Worm (Caenorhabditis elegans) whole organism, L2 larva: ENCODE measurements around the gene snt-6.

ENCODE experiments used
- F13H6.1 ChIP-seq: sonication (generic microtip); optimal IDR thresholded peaks from 2 replicates; lab custom pipeline; 2016; ENCODE audit warnings: missing genetic modification characterization, missing compliant biosample characterization
- Y55F3AM.14 ChIP-seq: fragments of 200-800 bp; sonication (Bioruptor generic); optimal IDR thresholded peaks from 2 replicates; lab custom pipeline; 2018; ENCODE audit warnings: mild to moderate bottlenecking, missing genetic modification characterization, missing compliant biosample characterization
- ZK546.5 ChIP-seq: sonication (generic microtip); optimal IDR thresholded peaks from 2 replicates; lab custom pipeline; 2017; ENCODE audit warnings: missing biosample characterization, missing genetic modification characterization
- alr-1 ChIP-seq: fragments of 150-350 bp; optimal IDR thresholded peaks from 2 replicates; lab custom pipeline; 2014; ENCODE audit warnings: missing biosample characterization, missing genetic modification characterization
- aly-2 ChIP-seq: fragments of 150-350 bp; optimal IDR thresholded peaks from 2 replicates; lab custom pipeline; 2014; ENCODE audit warnings: missing biosample characterization, missing genetic modification characterization
- ama-1 ChIP-seq: fragments of 150-350 bp; optimal IDR thresholded peaks from 2 replicates; lab custom pipeline; 2018; ENCODE audit warnings: inconsistent platforms
- blmp-1 ChIP-seq: sonication (generic microtip); optimal IDR thresholded peaks from 2 replicates; lab custom pipeline; 2017; ENCODE audit warnings: missing genetic modification characterization, mild to moderate bottlenecking, missing compliant biosample characterization, antibody characterized with exemption, moderate library complexity; ENCODE audit not compliant: insufficient read depth
- ceh-16 ChIP-seq: fragments of 150-350 bp; optimal IDR thresholded peaks from 2 replicates; lab custom pipeline; 2014; ENCODE audit warnings: missing biosample characterization, missing genetic modification characterization
- ceh-82 ChIP-seq: fragments of 150-350 bp; optimal IDR thresholded peaks from 2 replicates; lab custom pipeline; 2014; ENCODE audit warnings: missing biosample characterization, missing genetic modification characterization
- crh-2 ChIP-seq: sonication (generic microtip); optimal IDR thresholded peaks from 2 replicates; lab custom pipeline; 2017; ENCODE audit warnings: missing biosample characterization, missing genetic modification characterization
- dmd-4 ChIP-seq: sonication (generic microtip); optimal IDR thresholded peaks from 2 replicates; lab custom pipeline; 2017; ENCODE audit warnings: missing biosample characterization, missing genetic modification characterization
- egl-27 ChIP-seq: sonication (generic microtip); optimal IDR thresholded peaks from 3 replicates; lab custom pipeline; 2017; ENCODE audit warnings: missing biosample characterization, missing genetic modification reagents, missing genetic modification characterization
- elt-1 ChIP-seq: fragments of 150-350 bp; optimal IDR thresholded peaks from 2 replicates; lab custom pipeline; 2014; ENCODE audit warnings: missing biosample characterization, missing genetic modification characterization
- fos-1 ChIP-seq: fragments of 150-350 bp; optimal IDR thresholded peaks from 2 replicates; lab custom pipeline; 2014; ENCODE audit warnings: missing biosample characterization, missing genetic modification characterization
- gmeb-1 ChIP-seq: fragments of 150-350 bp; optimal IDR thresholded peaks from 2 replicates; lab custom pipeline; 2014; ENCODE audit warnings: missing biosample characterization, missing genetic modification characterization
- lin-11 ChIP-seq: fragments of 150-350 bp; sonication (generic microtip); optimal IDR thresholded peaks from 2 replicates; lab custom pipeline; 2014; ENCODE audit warnings: missing biosample characterization, missing genetic modification characterization, inconsistent platforms, mixed read lengths
- lsy-2 ChIP-seq, 2 experiments: fragments of 150-350 bp in 1 of 2; sonication (generic microtip) in 1 of 2; optimal IDR thresholded peaks; 2 replicates each; lab custom pipeline; 2014 to 2017; ENCODE audit warnings: missing biosample characterization in 2 of 2, missing genetic modification characterization in 2 of 2
- mab-5 ChIP-seq: fragments of 150-350 bp; optimal IDR thresholded peaks from 2 replicates; lab custom pipeline; 2014; ENCODE audit warnings: missing biosample characterization, missing genetic modification characterization
- mdl-1 ChIP-seq, 2 experiments: fragments of 150-350 bp in 1 of 2; sonication (generic microtip) in 1 of 2; optimal IDR thresholded peaks; 2 replicates each; lab custom pipeline; 2017; ENCODE audit warnings: missing biosample characterization in 2 of 2, missing genetic modification characterization in 2 of 2
- nhr-10 ChIP-seq: sonication (generic microtip); optimal IDR thresholded peaks from 2 replicates; lab custom pipeline; 2017; ENCODE audit warnings: missing biosample characterization, missing genetic modification characterization
- nhr-11 ChIP-seq: fragments of 150-350 bp; optimal IDR thresholded peaks from 2 replicates; lab custom pipeline; 2014; ENCODE audit warnings: missing biosample characterization, missing genetic modification characterization
- nhr-129 ChIP-seq: fragments of 150-350 bp; optimal IDR thresholded peaks from 2 replicates; lab custom pipeline; 2014; ENCODE audit warnings: missing biosample characterization, missing genetic modification characterization
- nhr-23 ChIP-seq: fragments of 150-350 bp; optimal IDR thresholded peaks from 2 replicates; lab custom pipeline; 2014; ENCODE audit warnings: missing biosample characterization, missing genetic modification reagents, missing genetic modification characterization
- nhr-237 ChIP-seq: fragments of 150-350 bp; optimal IDR thresholded peaks from 2 replicates; lab custom pipeline; 2014; ENCODE audit warnings: missing biosample characterization, missing genetic modification characterization
- nhr-25 ChIP-seq: fragments of 150-350 bp; sonication (generic microtip); optimal IDR thresholded peaks from 3 replicates; lab custom pipeline; 2014; ENCODE audit warnings: missing biosample characterization, missing genetic modification characterization
- nhr-6 ChIP-seq: fragments of 150-350 bp; optimal IDR thresholded peaks from 2 replicates; lab custom pipeline; 2014; ENCODE audit warnings: missing biosample characterization, missing genetic modification characterization
- nhr-77 ChIP-seq: fragments of 150-350 bp; optimal IDR thresholded peaks from 2 replicates; lab custom pipeline; 2014; ENCODE audit warnings: missing biosample characterization, missing genetic modification characterization
- peb-1 ChIP-seq: fragments of 150-350 bp; optimal IDR thresholded peaks from 2 replicates; lab custom pipeline; 2014; ENCODE audit warnings: missing biosample characterization, missing genetic modification characterization
- sem-4 ChIP-seq: fragments of 150-350 bp; optimal IDR thresholded peaks from 2 replicates; lab custom pipeline; 2014; ENCODE audit warnings: missing biosample characterization, missing genetic modification reagents, missing genetic modification characterization
- skn-1 ChIP-seq: sonication (generic microtip); optimal IDR thresholded peaks from 2 replicates; lab custom pipeline; 2017; ENCODE audit warnings: missing biosample characterization, missing genetic modification characterization
- sma-3 ChIP-seq: sonication (generic microtip); optimal IDR thresholded peaks from 2 replicates; lab custom pipeline; 2016; ENCODE audit warnings: missing genetic modification reagents, missing genetic modification characterization, missing compliant biosample characterization
- unc-39 ChIP-seq: fragments of 150-350 bp; optimal IDR thresholded peaks from 2 replicates; lab custom pipeline; 2014; ENCODE audit warnings: missing biosample characterization, missing genetic modification characterization
- unc-55 ChIP-seq: fragments of 150-350 bp; sonication (generic microtip); optimal IDR thresholded peaks from 3 replicates; lab custom pipeline; 2014; ENCODE audit warnings: missing biosample characterization, missing genetic modification reagents, missing genetic modification characterization
- unc-62 ChIP-seq: fragments of 150-350 bp; optimal IDR thresholded peaks from 2 replicates; lab custom pipeline; 2014; ENCODE audit warnings: missing biosample characterization, missing genetic modification reagents, missing genetic modification characterization
- zag-1 ChIP-seq: fragments of 150-350 bp; optimal IDR thresholded peaks from 2 replicates; lab custom pipeline; 2014; ENCODE audit warnings: missing biosample characterization, missing genetic modification characterization
- ztf-1 ChIP-seq: fragments of 200-800 bp; sonication (Bioruptor generic); conservative IDR thresholded peaks from 2 replicates; pipeline ENCODE4 v1.3.6; 2022; ENCODE audit warnings: missing genetic modification characterization, missing compliant biosample characterization
- ztf-11 ChIP-seq: sonication (generic microtip); optimal IDR thresholded peaks from 2 replicates; lab custom pipeline; 2017; ENCODE audit warnings: missing biosample characterization, missing genetic modification characterization
- ztf-4 ChIP-seq: fragments of 150-350 bp; optimal IDR thresholded peaks from 2 replicates; lab custom pipeline; 2014; ENCODE audit warnings: missing biosample characterization, missing genetic modification characterization

Gene snt-6

DNA sequence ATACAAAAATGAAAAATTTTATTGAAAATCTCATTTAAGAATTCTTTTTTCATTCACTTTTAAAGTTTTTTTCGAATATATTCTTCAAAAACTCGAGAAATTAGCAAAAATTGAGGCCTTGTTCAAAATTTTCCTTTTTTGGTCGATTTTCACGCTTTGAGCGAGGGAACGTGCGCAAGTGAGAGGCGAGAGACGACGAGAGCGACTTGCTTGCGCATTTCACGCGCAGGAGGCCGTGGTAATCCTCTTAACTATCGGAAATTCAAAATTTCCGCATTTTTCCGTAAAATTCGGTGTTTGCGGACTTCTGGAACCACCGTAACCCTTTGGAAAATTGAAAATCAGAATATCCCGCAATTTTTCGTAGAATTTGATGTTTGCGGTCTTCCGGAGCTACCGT is 20.1 kb downstream of the snt-6 start:
- TF ChIP-seq lsy-2 (tag; optimal IDR thresholded peaks at IDR 0.05; lab: Kevin White, UChicago) (peak in 1 of 2 experiments; percentile 17), ztf-4 (no peak)

DNA sequence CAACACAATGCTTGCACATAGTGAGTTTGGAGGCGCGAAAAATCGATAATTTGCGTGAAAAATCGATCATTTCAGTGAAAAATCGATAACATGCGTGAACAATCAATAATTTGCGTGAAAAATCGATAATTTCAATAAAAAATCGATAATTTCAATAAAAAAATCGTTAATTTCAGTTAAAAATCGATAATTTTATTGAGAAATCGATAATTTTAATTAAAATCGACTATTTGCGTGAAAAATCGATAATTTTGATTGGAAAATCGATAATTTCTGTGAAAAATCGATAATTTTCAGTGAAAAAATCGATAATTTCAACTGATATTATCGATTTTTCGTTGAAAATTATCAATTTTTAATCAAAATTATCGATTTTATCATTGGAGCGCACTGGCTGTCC is 26.0 kb downstream of the snt-6 start:
- TF ChIP-seq nhr-11 (tag; lab: Kevin White, UChicago) (no peak), skn-1 (tag; lab: Kevin White, UChicago) (no peak), ztf-11 (tag; lab: Kevin White, UChicago) (no peak), crh-2 (no peak), nhr-129 (tag; lab: Kevin White, UChicago) (no peak), sma-3 (no peak), mab-5 (tag; lab: Kevin White, UChicago) (no peak), zag-1 (tag; lab: Kevin White, UChicago) (no peak), nhr-10 (tag; lab: Kevin White, UChicago) (no peak), alr-1 (no peak), ama-1 (no peak), fos-1 (tag; lab: Kevin White, UChicago) (no peak), F13H6.1 (tag; lab: Kevin White, UChicago) (no peak), peb-1 (tag; lab: Kevin White, UChicago) (no peak), nhr-6 (tag; lab: Kevin White, UChicago) (no peak), ceh-82 (tag; lab: Kevin White, UChicago) (no peak), Y55F3AM.14 (GFP tag; lab: Kevin White, UChicago) (no peak), sem-4 (tag; lab: Kevin White, UChicago) (no peak)

DNA sequence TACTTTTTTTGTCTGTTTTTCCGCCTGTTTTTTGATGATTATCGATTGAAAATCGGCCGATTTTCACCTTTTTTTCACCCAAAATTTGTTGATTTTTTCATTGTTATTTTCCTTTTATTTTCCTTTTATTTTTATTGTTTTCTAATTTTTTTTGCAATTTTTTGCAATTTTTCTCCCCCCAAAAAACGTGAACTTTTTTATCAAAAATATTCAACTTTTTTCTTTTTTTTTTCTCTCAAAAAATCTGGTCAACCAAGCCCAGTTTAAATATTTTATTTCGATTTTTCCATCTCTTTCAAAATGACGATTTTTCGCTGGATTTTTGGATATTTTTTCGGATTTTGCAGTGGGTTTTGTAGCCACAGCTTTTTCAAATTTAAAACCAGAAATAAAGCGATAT is 26.5 kb downstream of the snt-6 start, which contains the start of gene rfip-2:
Gene rfip-2, plus strand, starts transcription at position 301 of the 400 bp plus-strand sequence.
- TF ChIP-seq nhr-237 (tag; lab: Kevin White, UChicago), result no peak
- no peak for TF ChIP-seq ztf-1
- no peak for TF ChIP-seq gmeb-1
- no peak for TF ChIP-seq Y55F3AM.14 (GFP tag; lab: Kevin White, UChicago)
- TF ChIP-seq elt-1, result no peak
- TF ChIP-seq mab-5 (tag; lab: Kevin White, UChicago), result no peak
- no peak for TF ChIP-seq aly-2 (tag; lab: Kevin White, UChicago)
- TF ChIP-seq lin-11 (tag; lab: Kevin White, UChicago), result no peak
- TF ChIP-seq nhr-10 (tag; lab: Kevin White, UChicago), result no peak
- TF ChIP-seq unc-62 (GFP tag; lab: Kevin White, UChicago), result no peak
- no peak for TF ChIP-seq fos-1 (tag; lab: Kevin White, UChicago)
- no peak for TF ChIP-seq mdl-1 (tag; optimal IDR thresholded peaks at IDR 0.05; lab: Kevin White, UChicago)
- no peak for TF ChIP-seq peb-1 (tag; lab: Kevin White, UChicago)
- no peak for TF ChIP-seq dmd-4 (tag; lab: Kevin White, UChicago)
- TF ChIP-seq nhr-11 (tag; lab: Kevin White, UChicago), result no peak
- TF ChIP-seq unc-55 (GFP tag; lab: Kevin White, UChicago), result no peak
- TF ChIP-seq nhr-6 (tag; lab: Kevin White, UChicago), result no peak
- no peak for TF ChIP-seq ZK546.5
- no peak for TF ChIP-seq sem-4 (tag; lab: Kevin White, UChicago)
- no peak for TF ChIP-seq alr-1

DNA sequence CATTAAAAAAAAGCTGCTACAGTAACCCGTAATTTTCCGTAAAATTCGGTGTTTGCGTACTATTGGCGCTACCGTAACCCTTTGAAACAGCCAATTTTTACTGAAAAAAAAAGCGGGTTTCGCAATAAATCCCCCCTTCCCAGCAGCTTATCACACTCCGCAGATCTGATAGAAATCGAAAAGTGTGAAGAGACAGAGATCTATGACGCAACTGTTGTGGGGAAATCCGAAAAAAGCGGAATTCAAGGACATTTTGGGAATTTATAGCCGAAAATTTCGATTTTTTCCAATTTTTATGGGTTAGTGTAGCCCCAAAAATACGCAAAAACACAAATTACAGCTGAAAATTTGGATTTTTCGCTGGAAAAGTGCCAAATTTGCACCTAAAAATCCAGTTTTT is 28.1 kb downstream of the snt-6 start:
- no peak for TF ChIP-seq unc-39 (tag; lab: Kevin White, UChicago)
- no peak for TF ChIP-seq unc-55 (GFP tag; lab: Kevin White, UChicago)

DNA sequence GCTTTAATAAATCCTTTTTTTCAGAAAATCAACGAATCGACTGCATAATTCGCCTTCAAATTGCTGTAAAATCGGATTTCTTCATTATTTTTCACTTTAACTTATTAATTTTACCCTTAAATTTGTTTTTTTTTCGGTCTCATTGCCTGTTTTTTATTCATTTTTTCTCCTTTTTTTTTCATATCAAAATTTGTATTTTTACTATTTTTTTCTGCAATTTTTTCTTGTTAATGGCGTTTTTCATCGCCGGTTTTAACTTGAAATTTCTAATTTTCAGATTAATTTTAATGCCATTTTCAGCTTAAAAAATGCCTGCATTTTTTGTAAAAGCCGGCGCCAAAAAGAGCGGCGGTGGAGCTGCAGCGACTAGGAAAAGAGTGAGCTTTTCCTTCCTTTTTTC is 40.9 kb downstream of the snt-6 start, which contains the start of gene T02H6.1:
Gene T02H6.1, plus strand, starts transcription at position 301 of the 400 bp plus-strand sequence.
- TF ChIP-seq unc-39 (tag; lab: Kevin White, UChicago) (no peak), ceh-82 (tag; lab: Kevin White, UChicago) (no peak), lsy-2 (tag; optimal IDR thresholded peaks at IDR 0.05; lab: Kevin White, UChicago) (no peak), nhr-25 (tag; lab: Kevin White, UChicago) (no peak), aly-2 (tag; lab: Kevin White, UChicago) (no peak), dmd-4 (tag; lab: Kevin White, UChicago) (no peak), zag-1 (tag; lab: Kevin White, UChicago) (no peak), gmeb-1 (no peak), peb-1 (tag; lab: Kevin White, UChicago) (no peak), unc-55 (GFP tag; lab: Kevin White, UChicago) (no peak), F13H6.1 (tag; lab: Kevin White, UChicago) (no peak), mab-5 (tag; lab: Kevin White, UChicago) (no peak), nhr-23 (no peak), egl-27 (no peak), crh-2 (no peak), ceh-16 (tag; lab: Kevin White, UChicago) (no peak), blmp-1 (no peak), nhr-77 (tag; lab: Kevin White, UChicago) (no peak), ztf-1 (no peak), skn-1 (tag; lab: Kevin White, UChicago) (no peak)
